Fruit fly (Drosophila melanogaster) whole organism, embryonic: ENCODE data around the gene Df31.

Experiments
- ATbp ChIP-seq: fragments of 200-800 bp; sonication (Bioruptor generic); optimal IDR thresholded peaks from 2 replicates; lab custom pipeline; 2017; ENCODE audit warnings: missing biosample characterization, mild to moderate bottlenecking, missing genetic modification characterization, missing genetic modification reagents
- Ada2b ChIP-seq: fragments of 200-800 bp; sonication (Bioruptor generic); IDR thresholded peaks from 2 replicates; pipeline ENCODE4 v1.3.6; 2022; ENCODE audit warnings: missing biosample characterization, missing genetic modification characterization
- B-H2 ChIP-seq: fragments of 200-800 bp; sonication (Bioruptor generic); optimal IDR thresholded peaks from 2 replicates; lab custom pipeline; 2018; ENCODE audit warnings: missing biosample characterization, mild to moderate bottlenecking, missing genetic modification characterization
- CG1024 ChIP-seq: fragments of 200-800 bp; sonication (Bioruptor generic); IDR thresholded peaks from 2 replicates; pipeline ENCODE4 v1.3.6; 2022; ENCODE audit warnings: missing biosample characterization, missing genetic modification characterization
- CG1233 ChIP-seq: fragments of 200-800 bp; sonication (Bioruptor generic); optimal IDR thresholded peaks from 4 replicates; lab custom pipeline; 2018; ENCODE audit warnings: missing biosample characterization, mild to moderate bottlenecking, missing genetic modification characterization
- CG12769 ChIP-seq: fragments of 200-800 bp; sonication (Bioruptor generic); optimal IDR thresholded peaks from 2 replicates; lab custom pipeline; 2019; ENCODE audit warnings: missing biosample characterization, mild to moderate bottlenecking, missing genetic modification characterization, moderate library complexity
- CG13287 ChIP-seq: fragments of 200-800 bp; sonication (Bioruptor generic); IDR thresholded peaks from 2 replicates; pipeline ENCODE4 v1.3.6; 2022; ENCODE audit warnings: missing biosample characterization, missing genetic modification characterization; ENCODE audit not compliant: partially characterized antibody
- CG13624 ChIP-seq: fragments of 200-800 bp; sonication (Bioruptor generic); optimal IDR thresholded peaks from 2 replicates; lab custom pipeline; 2016; ENCODE audit warnings: missing biosample characterization, missing genetic modification characterization
- CG14860 ChIP-seq: fragments of 200-800 bp; sonication (Bioruptor generic); IDR thresholded peaks from 3 replicates; pipeline ENCODE4 v1.3.6; 2022; ENCODE audit warnings: missing biosample characterization, missing genetic modification characterization; ENCODE audit not compliant: partially characterized antibody
- CG15269 ChIP-seq: fragments of 200-800 bp; sonication (Bioruptor generic); optimal IDR thresholded peaks from 2 replicates; lab custom pipeline; 2018; ENCODE audit warnings: missing biosample characterization, mild to moderate bottlenecking, missing genetic modification characterization, moderate library complexity
- CG15514 ChIP-seq: fragments of 200-800 bp; sonication (Bioruptor generic); optimal IDR thresholded peaks from 3 replicates; lab custom pipeline; 2017; ENCODE audit warnings: missing biosample characterization, missing genetic modification characterization, mild to moderate bottlenecking, moderate library complexity, missing genetic modification reagents
- CG17186 ChIP-seq: fragments of 200-800 bp; sonication (Bioruptor generic); optimal IDR thresholded peaks from 3 replicates; lab custom pipeline; 2017; ENCODE audit warnings: missing biosample characterization, missing genetic modification reagents, missing genetic modification characterization
- CG17328 ChIP-seq: fragments of 200-800 bp; sonication (Bioruptor generic); IDR thresholded peaks from 2 replicates; pipeline ENCODE4 v1.3.6; 2022; ENCODE audit warnings: missing biosample characterization, missing genetic modification characterization
- CG2202 ChIP-seq: fragments of 200-800 bp; sonication (Bioruptor generic); optimal IDR thresholded peaks from 2 replicates; lab custom pipeline; 2018; ENCODE audit warnings: missing biosample characterization, mild to moderate bottlenecking, missing genetic modification characterization
- CG32532 ChIP-seq: fragments of 200-800 bp; sonication (Bioruptor generic); IDR thresholded peaks from 2 replicates; pipeline ENCODE4 v1.3.6; 2022; ENCODE audit warnings: missing biosample characterization, missing genetic modification characterization
- CG3847 ChIP-seq: fragments of 200-800 bp; sonication (Bioruptor generic); IDR thresholded peaks from 2 replicates; pipeline ENCODE4 v1.3.6; 2022; ENCODE audit warnings: missing biosample characterization, missing genetic modification characterization
- CG4282 ChIP-seq: fragments of 200-800 bp; sonication (Bioruptor generic); optimal IDR thresholded peaks from 2 replicates; lab custom pipeline; 2016; ENCODE audit warnings: missing biosample characterization, missing genetic modification characterization
- CG7928 ChIP-seq: fragments of 200-800 bp; sonication (Bioruptor generic); optimal IDR thresholded peaks from 2 replicates; lab custom pipeline; 2017; ENCODE audit warnings: missing biosample characterization, mild to moderate bottlenecking, missing genetic modification characterization
- CG8290 ChIP-seq, 3 experiments: fragments of 200-800 bp; sonication (Bioruptor generic); optimal IDR thresholded peaks; 2 replicates each; lab custom pipeline; 2016 to 2019; ENCODE audit warnings: missing biosample characterization in 3 of 3, missing genetic modification characterization in 3 of 3, mild to moderate bottlenecking in 2 of 3, moderate library complexity in 1 of 3
- CHES-1-like ChIP-seq: fragments of 200-800 bp; sonication (Bioruptor generic); optimal IDR thresholded peaks from 2 replicates; lab custom pipeline; 2016; ENCODE audit warnings: missing biosample characterization, missing genetic modification characterization
- CrebB ChIP-seq: fragments of 200-800 bp; sonication (Bioruptor generic); optimal IDR thresholded peaks from 3 replicates; lab custom pipeline; 2018; ENCODE audit warnings: missing biosample characterization, mild to moderate bottlenecking, missing genetic modification characterization
- D19B ChIP-seq: fragments of 200-800 bp; sonication (Bioruptor generic); optimal IDR thresholded peaks from 2 replicates; lab custom pipeline; 2017; ENCODE audit warnings: missing biosample characterization, mild to moderate bottlenecking, missing genetic modification characterization
- Drgx ChIP-seq: fragments of 200-800 bp; sonication (Bioruptor generic); IDR thresholded peaks from 2 replicates; pipeline ENCODE4 v1.3.6; 2022; ENCODE audit warnings: missing biosample characterization, missing genetic modification characterization
- Ets65A ChIP-seq: fragments of 200-800 bp; sonication (Bioruptor generic); peaks from one replicate; lab custom pipeline; 2016; ENCODE audit warnings: missing biosample characterization, missing genetic modification characterization
- GATAe ChIP-seq: fragments of 200-800 bp; sonication (Bioruptor generic); conservative IDR thresholded peaks from 2 replicates; pipeline ENCODE4 v1.3.6; 2022; ENCODE audit warnings: missing biosample characterization, missing genetic modification characterization
- Gsc ChIP-seq: fragments of 200-800 bp; sonication (Bioruptor generic); IDR thresholded peaks from 2 replicates; pipeline ENCODE4 v1.3.6; 2022; ENCODE audit warnings: missing biosample characterization, missing genetic modification characterization
- HLH4C ChIP-seq: fragments of 200-800 bp; sonication (Bioruptor generic); IDR thresholded peaks from 3 replicates; pipeline ENCODE4 v1.3.6; 2022; ENCODE audit warnings: missing biosample characterization, missing genetic modification characterization; ENCODE audit not compliant: partially characterized antibody
- Mad ChIP-seq: fragments of 200-800 bp; sonication (Bioruptor generic); optimal IDR thresholded peaks from 2 replicates; lab custom pipeline; 2016; ENCODE audit warnings: missing biosample characterization, missing genetic modification characterization
- Mrtf ChIP-seq: fragments of 200-800 bp; sonication (Bioruptor generic); IDR thresholded peaks from 3 replicates; pipeline ENCODE4 v1.3.6; 2022; ENCODE audit warnings: missing biosample characterization, missing genetic modification characterization
- Oli ChIP-seq: fragments of 200-800 bp; sonication (Bioruptor generic); optimal IDR thresholded peaks from 2 replicates; lab custom pipeline; 2018; ENCODE audit warnings: missing biosample characterization, mild to moderate bottlenecking, missing genetic modification characterization, moderate library complexity
- Scr ChIP-seq: fragments of 200-800 bp; sonication (Bioruptor generic); IDR thresholded peaks from 2 replicates; pipeline ENCODE4 v1.3.6; 2022; ENCODE audit warnings: missing biosample characterization, missing genetic modification characterization; ENCODE audit not compliant: partially characterized antibody
- Taf1 ChIP-seq: fragments of 200-800 bp; sonication (Bioruptor generic); IDR thresholded peaks from 2 replicates; pipeline ENCODE4 v1.3.6; 2022; ENCODE audit warnings: missing biosample characterization, missing genetic modification characterization
- Xbp1 ChIP-seq: fragments of 200-800 bp; sonication (Bioruptor generic); optimal IDR thresholded peaks from 3 replicates; lab custom pipeline; 2016; ENCODE audit warnings: missing biosample characterization, mild to moderate bottlenecking, missing genetic modification characterization
- Xrp1 ChIP-seq: fragments of 200-800 bp; sonication (Bioruptor generic); IDR thresholded peaks from 2 replicates; pipeline ENCODE4 v1.3.6; 2022; ENCODE audit warnings: missing biosample characterization, missing genetic modification characterization
- YL-1 ChIP-seq: fragments of 200-800 bp; sonication (Bioruptor generic); optimal IDR thresholded peaks from 3 replicates; lab custom pipeline; 2017; ENCODE audit warnings: missing biosample characterization, mild to moderate bottlenecking, missing genetic modification characterization
- aop ChIP-seq: fragments of 200-800 bp; sonication (Bioruptor generic); IDR thresholded peaks from 2 replicates; pipeline ENCODE4 v1.3.6; 2022; ENCODE audit warnings: missing biosample characterization, missing genetic modification characterization
- cg ChIP-seq: fragments of 200-800 bp; sonication (Bioruptor generic); optimal IDR thresholded peaks from 3 replicates; lab custom pipeline; 2019; ENCODE audit warnings: missing biosample characterization, mild to moderate bottlenecking, missing genetic modification characterization, moderate library complexity
- chinmo ChIP-seq: fragments of 200-800 bp; sonication (Bioruptor generic); IDR thresholded peaks from 4 replicates; pipeline ENCODE4 v1.3.6; 2022; ENCODE audit warnings: missing biosample characterization, missing genetic modification characterization; ENCODE audit not compliant: partially characterized antibody
- exex ChIP-seq: fragments of 200-800 bp; sonication (Bioruptor generic); optimal IDR thresholded peaks from 4 replicates; lab custom pipeline; 2018; ENCODE audit warnings: missing biosample characterization, mild to moderate bottlenecking, missing genetic modification characterization, moderate library complexity
- fd64A ChIP-seq: fragments of 200-800 bp; sonication (Bioruptor generic); optimal IDR thresholded peaks from 3 replicates; lab custom pipeline; 2018; ENCODE audit warnings: missing biosample characterization, mild to moderate bottlenecking, missing genetic modification characterization
- gfzf ChIP-seq: fragments of 200-800 bp; sonication (Bioruptor generic); optimal IDR thresholded peaks from 2 replicates; lab custom pipeline; 2016; ENCODE audit warnings: missing biosample characterization, mild to moderate bottlenecking, missing genetic modification characterization, moderate library complexity
- hkb ChIP-seq, 2 experiments: fragments of 200-800 bp in 1 of 2; fragments of >200 bp in 1 of 2; sonication (Bioruptor generic) in 1 of 2; IDR thresholded peaks in 1 of 2; optimal IDR thresholded peaks in 1 of 2; 2 replicates each; pipeline versions ENCODE4 v1.3.6 to Lab custom; 2017 to 2022; ENCODE audit warnings: missing biosample characterization in 1 of 2, missing genetic modification characterization in 1 of 2
- kay ChIP-seq: fragments of 200-800 bp; sonication (Bioruptor generic); optimal IDR thresholded peaks from 2 replicates; lab custom pipeline; 2016; ENCODE audit warnings: missing biosample characterization, missing genetic modification characterization
- onecut ChIP-seq: fragments of 200-800 bp; sonication (Bioruptor generic); IDR thresholded peaks from 2 replicates; pipeline ENCODE4 v1.3.6; 2022; ENCODE audit warnings: missing biosample characterization, missing genetic modification characterization
- pan ChIP-seq, 4 experiments: fragments of >200 bp in 3 of 4; fragments of 200-800 bp in 1 of 4; sonication (Bioruptor generic) in 1 of 4; optimal IDR thresholded peaks in 3 of 4; IDR thresholded peaks in 1 of 4; 2 replicates each; pipeline versions ENCODE4 v1.3.6 to Lab custom; 2017 to 2022; ENCODE audit warnings: missing biosample characterization in 2 of 4, missing genetic modification characterization in 2 of 4, mixed read lengths in 1 of 4
- sc ChIP-seq, 3 experiments: fragments of >200 bp in 2 of 3; fragments of 200-800 bp in 1 of 3; sonication (Bioruptor generic) in 1 of 3; optimal IDR thresholded peaks; 2 replicates in 2 of 3; 3 replicates in 1 of 3; lab custom pipeline; 2017; ENCODE audit warnings: mild to moderate bottlenecking in 1 of 3, missing biosample characterization in 1 of 3, missing genetic modification characterization in 1 of 3, missing genetic modification reagents in 1 of 3
- sug ChIP-seq: fragments of 200-800 bp; optimal IDR thresholded peaks from 2 replicates; lab custom pipeline; 2019; ENCODE audit warnings: missing biosample characterization, mild to moderate bottlenecking, missing genetic modification characterization, moderate library complexity
- trh ChIP-seq: fragments of 200-800 bp; sonication (Bioruptor generic); optimal IDR thresholded peaks from 2 replicates; lab custom pipeline; 2016; ENCODE audit warnings: missing biosample characterization, missing genetic modification characterization
- ttk ChIP-seq: fragments of 200-800 bp; sonication (Bioruptor generic); IDR thresholded peaks from 2 replicates; pipeline ENCODE4 v2.1.2; 2022; ENCODE audit warnings: missing biosample characterization, missing genetic modification characterization

The Df31 gene

dm6 chr2L:21677480-21677930 lies 47.8 kb upstream of the Df31 start, which contains the start of gene CG2225 (continued):
- TF ChIP-seq exex (tag; lab: Kevin White, UChicago) (no peak), YL-1 (GFP tag; lab: Kevin White, UChicago) (peak; percentile 34), Gsc (no peak), chinmo (GFP tag; lab: Robert Waterston, UW) (0 out of 4 replicates have a peak, but pooled peaks have one; percentile 41), Mad (GFP tag; lab: Kevin White, UChicago) (no peak), pan (optimal IDR thresholded peaks at IDR 0.05; lab: Kevin White, UChicago) (no peak), pan (GFP tag; optimal IDR thresholded peaks at IDR 0.05 in 1 of 2, IDR thresholded peaks at IDR 0.05 in 1 of 2) (no peak), CrebB (tag; lab: Kevin White, UChicago) (no peak), CG17186 (GFP tag; lab: Kevin White, UChicago) (peak; percentile 57), CG1024 (GFP tag; lab: Robert Waterston, UW) (no peak), sc (optimal IDR thresholded peaks at IDR 0.05; lab: Kevin White, UChicago) (no peak), sc (GFP tag; optimal IDR thresholded peaks at IDR 0.05; lab: Kevin White, UChicago) (no peak), CG1233 (GFP tag; lab: Kevin White, UChicago) (no peak), aop (GFP tag; lab: Robert Waterston, UW) (no peak), trh (GFP tag; lab: Kevin White, UChicago) (no peak), CG14860 (peak; percentile 41; the same call in 1 of the 3 replicates), hkb (optimal IDR thresholded peaks at IDR 0.05; lab: Kevin White, UChicago) (no peak), hkb (GFP tag; IDR thresholded peaks at IDR 0.05; lab: Robert Waterston, UW) (no peak), CG7928 (GFP tag; lab: Kevin White, UChicago) (no peak), CHES-1-like (GFP tag; lab: Kevin White, UChicago) (peak; percentile 3), Xbp1 (GFP tag; lab: Kevin White, UChicago) (no peak), Scr (peak; percentile 74), Taf1 (GFP tag; lab: Robert Waterston, UW) (no peak), ATbp (GFP tag; lab: Kevin White, UChicago) (no peak), cg (no peak), Ets65A (GFP tag; lab: Kevin White, UChicago) (peak; percentile 25), fd64A (GFP tag; lab: Kevin White, UChicago) (no peak), CG32532 (no peak), ttk (GFP tag; lab: Robert Waterston, UW) (no peak), GATAe (GFP tag; lab: Robert Waterston, UW) (no peak), kay (GFP tag; lab: Kevin White, UChicago) (no peak)

dm6 chr2L:21676556-21676955 lies 46.8 kb upstream of the Df31 start:
- TF ChIP-seq Xrp1 (no peak), CG15514 (peak; percentile 12), CG15269 (tag; lab: Kevin White, UChicago) (no peak), Drgx (GFP tag; lab: Robert Waterston, UW) (no peak), Mrtf (GFP tag; lab: Robert Waterston, UW) (no peak), CG13287 (0 out of 2 replicates have a peak, but pooled peaks have one; percentile 6), CG2202 (tag; lab: Kevin White, UChicago) (no peak), CG4282 (GFP tag; lab: Kevin White, UChicago) (no peak), gfzf (GFP tag; lab: Kevin White, UChicago) (no peak), B-H2 (GFP tag; lab: Kevin White, UChicago) (no peak), onecut (GFP tag; lab: Robert Waterston, UW) (peak; percentile 86), CrebB (tag; lab: Kevin White, UChicago) (no peak), Ada2b (no peak), CG17328 (no peak), Oli (tag; lab: Kevin White, UChicago) (no peak), D19B (GFP tag; lab: Kevin White, UChicago) (no peak), CG3847 (GFP tag; lab: Robert Waterston, UW) (no peak), CG7928 (GFP tag; lab: Kevin White, UChicago) (no peak), sug (tag; lab: Kevin White, UChicago) (peak; percentile 80), CG13624 (no peak), HLH4C (GFP tag; lab: Robert Waterston, UW) (no peak), CG12769 (tag; lab: Kevin White, UChicago) (peak; percentile 50), CG8290 (GFP tag; optimal IDR thresholded peaks at IDR 0.05; lab: Kevin White, UChicago) (no peak), CG8290 (tag; optimal IDR thresholded peaks at IDR 0.05; lab: Kevin White, UChicago) (peak in 1 of 2 experiments; percentile 60)
